Worm (Caenorhabditis elegans): ENCODE data around the gene F10C2.5.

The F10C2.5 gene

ce11 chrV:12039755-12040154, 5.5 kb upstream of the F10C2.5 start (continued):
- TF ChIP-seq unc-62 (GFP tag; optimal IDR thresholded peaks at IDR 0.05 in 1 of 2) (peak in 1 of 2 experiments; percentile 90), unc-62 (tag; optimal IDR thresholded peaks at IDR 0.05) (no peak), lin-13 (GFP tag; optimal IDR thresholded peaks at IDR 0.05) (no peak), pha-4 (GFP tag; IDR thresholded peaks at IDR 0.05) (no peak), pha-4 (tag; optimal IDR thresholded peaks at IDR 0.05) (peak; percentile 5), lir-3 (tag; optimal IDR thresholded peaks at IDR 0.05) (no peak), nhr-77 (tag; optimal IDR thresholded peaks at IDR 0.05) (no peak), mep-1 (tag; optimal IDR thresholded peaks at IDR 0.05) (no peak), aha-1 (tag) (no peak), Y75B8A.6 (GFP tag; IDR thresholded peaks at IDR 0.05) (no peak)

DNA sequence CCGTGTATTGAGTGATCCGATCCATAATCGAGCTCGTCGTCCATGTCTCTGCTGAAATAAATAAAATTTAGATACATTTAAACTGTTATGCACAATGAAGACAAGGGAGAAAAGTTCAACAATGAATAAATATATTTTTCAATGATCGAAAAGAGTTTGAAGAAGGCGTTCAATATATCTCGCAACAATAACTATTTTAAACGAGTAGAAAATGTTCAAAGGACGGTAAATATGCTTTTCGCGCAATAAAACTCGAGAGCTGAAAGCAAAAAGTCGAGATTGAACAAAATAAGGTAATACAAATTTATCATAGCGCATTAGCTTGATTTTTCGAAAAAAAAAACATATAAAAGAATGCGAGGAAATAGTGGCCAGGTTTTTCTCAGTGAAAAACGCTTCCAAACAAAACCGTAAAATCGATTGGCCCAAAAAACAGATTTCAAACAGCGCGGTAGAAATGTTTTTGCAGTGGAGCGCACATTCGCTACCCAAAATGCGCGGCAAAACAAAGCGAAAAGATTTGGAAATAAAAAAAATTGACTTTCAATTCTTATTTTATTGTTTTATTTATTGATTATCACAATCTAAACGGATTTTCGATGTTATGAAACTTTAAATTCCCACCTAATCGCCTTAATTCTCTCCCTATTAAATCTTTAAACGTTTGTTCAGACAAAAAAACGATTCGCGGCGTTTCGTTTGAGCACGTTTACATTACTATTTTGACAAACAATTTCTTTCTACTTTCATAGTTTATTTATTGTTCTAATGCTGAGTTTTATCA, 4.2 kb upstream of the F10C2.5 start, which contains the start of the genes kup-1 and F10C2.4:
Gene kup-1 (minus strand): TSS at position 51 of the 784 bp plus-strand sequence.
Gene F10C2.4 (plus strand): TSS at position 734 of the 784 bp plus-strand sequence.
- TF ChIP-seq rbr-2 (tag; optimal IDR thresholded peaks at IDR 0.05): peak; percentile 28
- TF ChIP-seq F37D6.2 (tag; optimal IDR thresholded peaks at IDR 0.05): no peak
- TF ChIP-seq nhr-6 (tag; optimal IDR thresholded peaks at IDR 0.05): peak; percentile 88
- TF ChIP-seq zip-2 (tag; optimal IDR thresholded peaks at IDR 0.05): no peak
- TF ChIP-seq nhr-77 (tag; optimal IDR thresholded peaks at IDR 0.05): no peak
- peak; percentile 91 for TF ChIP-seq dpl-1 (GFP tag; optimal IDR thresholded peaks at IDR 0.05)
- peak; percentile 60 for TF ChIP-seq T20F7.1 (GFP tag; optimal IDR thresholded peaks at IDR 0.05)
- no peak for TF ChIP-seq hmg-1.1 (GFP tag; IDR thresholded peaks at IDR 0.05)
- TF ChIP-seq mes-2 (tag; optimal IDR thresholded peaks at IDR 0.05; ENCODE audit: poor library complexity, severe bottlenecking): peak; percentile 51
- TF ChIP-seq nhr-11 (tag; optimal IDR thresholded peaks at IDR 0.05): peak; percentile 16
- TF ChIP-seq mxl-3 (GFP tag; optimal IDR thresholded peaks at IDR 0.05): no peak
- TF ChIP-seq lin-38 (GFP tag; IDR thresholded peaks at IDR 0.05): peak; percentile 88
- TF ChIP-seq nhr-28 (tag; optimal IDR thresholded peaks at IDR 0.05): peak; percentile 23
- TF ChIP-seq daf-16 (GFP tag; optimal IDR thresholded peaks at IDR 0.05): no peak
- TF ChIP-seq daf-16 (tag; optimal IDR thresholded peaks at IDR 0.05): peak; percentile 17
- TF ChIP-seq aha-1 (tag): peak; percentile 78

ce11 chrV:12047735-12048134, 2.5 kb downstream of the F10C2.5 start:
- TF ChIP-seq mdt-29 (GFP tag; IDR thresholded peaks at IDR 0.05) (no peak), unc-62 (GFP tag; optimal IDR thresholded peaks at IDR 0.05 in 1 of 2) (no peak), unc-62 (tag; optimal IDR thresholded peaks at IDR 0.05) (no peak), gei-8 (GFP tag; optimal IDR thresholded peaks at IDR 0.05) (no peak), egl-27 (tag; optimal IDR thresholded peaks at IDR 0.05) (no peak), egl-43 (GFP tag; IDR thresholded peaks at IDR 0.05) (no peak), nhr-28 (tag; optimal IDR thresholded peaks at IDR 0.05) (no peak), ceh-20 (GFP tag; IDR thresholded peaks at IDR 0.05) (no peak)

DNA sequence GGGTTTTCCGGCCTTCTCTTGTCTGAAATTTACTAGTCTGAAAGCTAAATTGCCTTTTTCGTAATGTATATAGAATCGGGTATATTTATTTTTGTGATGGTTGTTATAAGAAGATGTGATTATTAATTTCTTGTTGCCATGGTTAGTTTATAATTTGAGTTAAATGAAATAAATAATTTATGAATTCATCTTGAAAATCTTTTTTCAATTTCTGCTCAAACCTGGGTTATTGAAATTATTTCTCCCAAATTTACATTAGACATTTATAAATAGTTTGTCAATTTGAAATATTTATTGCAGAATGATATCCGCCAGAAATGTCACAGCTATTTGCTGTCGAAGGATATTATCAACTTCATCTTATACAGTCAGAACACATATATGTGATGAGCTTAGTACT, 3.2 kb downstream of the F10C2.5 start, which contains the start of gene dars-2:
Gene dars-2 (plus strand): TSS at position 301 of the 400 bp plus-strand sequence.
- TF ChIP-seq spr-3 (GFP tag; optimal IDR thresholded peaks at IDR 0.05) (no peak), lin-15B (tag; optimal IDR thresholded peaks at IDR 0.05) (no peak), unc-62 (GFP tag; optimal IDR thresholded peaks at IDR 0.05 in 1 of 2) (peak in 1 of 2 experiments; percentile 37), unc-62 (tag; optimal IDR thresholded peaks at IDR 0.05) (no peak), nhr-28 (tag; optimal IDR thresholded peaks at IDR 0.05) (no peak)

- no peak for TF ChIP-seq Y5F2A.4 (GFP tag; optimal IDR thresholded peaks at IDR 0.05)
- no peak for TF ChIP-seq mes-2 (tag; optimal IDR thresholded peaks at IDR 0.05; ENCODE audit: poor library complexity, severe bottlenecking)
- no peak for TF ChIP-seq lin-1 (GFP tag; IDR thresholded peaks at IDR 0.05)
- no peak for TF ChIP-seq lsy-2 (tag; optimal IDR thresholded peaks at IDR 0.05)
- no peak for TF ChIP-seq sdz-12 (GFP tag; optimal IDR thresholded peaks at IDR 0.05)
- no peak for TF ChIP-seq zfp-2 (tag; optimal IDR thresholded peaks at IDR 0.05)
These were observed 8.4 kb downstream of the F10C2.5 start, which contains the start of gene F10C2.7 for ce11 chrV:12053598-12053997. F10C2.7 (plus strand) TSS chrV:12053898.
